Worm (Caenorhabditis elegans) whole organism, L4 larva: Measurements from ENCODE around the gene srv-24.
A peak's percentile ranks its signal among the peaks of the same experiment; 100 is the strongest.

ENCODE experiments used
- D1046.2 ChIP-seq: fragments of 200-800 bp; sonication (Bioruptor generic); IDR thresholded peaks from 2 replicates; pipeline ENCODE4 v1.3.6; 2022; ENCODE audit warnings: missing genetic modification characterization, missing compliant biosample characterization
- F26F4.8 ChIP-seq: fragments of 200-800 bp; sonication (Bioruptor generic); conservative IDR thresholded peaks from 2 replicates; pipeline ENCODE4 v1.3.6; 2022; ENCODE audit warnings: missing genetic modification characterization, missing compliant biosample characterization
- F37D6.2 ChIP-seq: sonication (generic microtip); optimal IDR thresholded peaks from 2 replicates; lab custom pipeline; 2016; ENCODE audit warnings: mild to moderate bottlenecking, missing genetic modification characterization, missing compliant biosample characterization
- T20F7.1 ChIP-seq: fragments of 200-800 bp; sonication (Bioruptor generic); optimal IDR thresholded peaks from 2 replicates; lab custom pipeline; 2018; ENCODE audit warnings: mild to moderate bottlenecking, missing genetic modification characterization, missing compliant biosample characterization
- Y75B8A.6 ChIP-seq: fragments of 200-800 bp; sonication (Bioruptor generic); IDR thresholded peaks from 2 replicates; pipeline ENCODE4 v1.3.6; 2022; ENCODE audit warnings: missing genetic modification reagents, missing genetic modification characterization, missing compliant biosample characterization
- ZK546.5 ChIP-seq, 2 experiments: sonication (generic microtip); optimal IDR thresholded peaks; 2 replicates each; lab custom pipeline; 2017; ENCODE audit warnings: missing biosample characterization in 2 of 2, missing genetic modification characterization in 2 of 2
- ceh-20 ChIP-seq: fragments of 200-800 bp; sonication (Bioruptor generic); IDR thresholded peaks from 2 replicates; pipeline ENCODE4 v1.3.6; 2022; ENCODE audit warnings: missing genetic modification reagents, missing genetic modification characterization, missing compliant biosample characterization
- ctbp-1 ChIP-seq: fragments of 200-800 bp; sonication (Bioruptor generic); IDR thresholded peaks from 2 replicates; pipeline ENCODE4 v1.3.6; 2022; ENCODE audit warnings: missing genetic modification reagents, missing genetic modification characterization, missing compliant biosample characterization
- daf-16 ChIP-seq, 3 experiments: sonication (generic microtip); optimal IDR thresholded peaks; 2 replicates each; lab custom pipeline; 2016 to 2017; ENCODE audit warnings: missing genetic modification characterization in 3 of 3, missing genetic modification reagents in 3 of 3, mild to moderate bottlenecking in 2 of 3, missing compliant biosample characterization in 2 of 3, missing biosample characterization in 1 of 3, moderate library complexity in 1 of 3
- dmd-6 ChIP-seq: fragments of 200-800 bp; sonication (Bioruptor generic); IDR thresholded peaks from 2 replicates; pipeline ENCODE4 v1.3.6; 2022; ENCODE audit warnings: missing genetic modification reagents, missing genetic modification characterization, missing compliant biosample characterization
- dpl-1 ChIP-seq: fragments of 150-350 bp; optimal IDR thresholded peaks from 2 replicates; lab custom pipeline; 2014; ENCODE audit warnings: missing biosample characterization, missing genetic modification reagents, missing genetic modification characterization
- egl-43 ChIP-seq: fragments of 200-800 bp; sonication (Bioruptor generic); IDR thresholded peaks from 2 replicates; pipeline ENCODE4 v1.3.6; 2022; ENCODE audit warnings: missing genetic modification reagents, missing genetic modification characterization, missing compliant biosample characterization
- hif-1 ChIP-seq, 2 experiments: sonication (generic microtip); optimal IDR thresholded peaks; 2 replicates each; lab custom pipeline; 2016 to 2017; ENCODE audit warnings: missing compliant biosample characterization in 2 of 2, missing genetic modification characterization in 2 of 2, missing genetic modification reagents in 2 of 2, missing genotype in 2 of 2, mild to moderate bottlenecking in 1 of 2
- hlh-11 ChIP-seq: fragments of 200-800 bp; sonication (Bioruptor generic); optimal IDR thresholded peaks from 2 replicates; lab custom pipeline; 2018; ENCODE audit warnings: mild to moderate bottlenecking, missing genetic modification characterization, missing compliant biosample characterization
- lin-29 ChIP-seq: fragments of 200-800 bp; sonication (Bioruptor generic); IDR thresholded peaks from 2 replicates; pipeline ENCODE4 v1.3.6; 2022; ENCODE audit warnings: missing genetic modification reagents, missing genetic modification characterization, missing compliant biosample characterization
- lin-38 ChIP-seq: fragments of 200-800 bp; sonication (Bioruptor generic); IDR thresholded peaks from 2 replicates; pipeline ENCODE4 v1.3.6; 2022; ENCODE audit warnings: missing genetic modification reagents, missing genetic modification characterization, missing compliant biosample characterization
- lin-39 ChIP-seq: fragments of 150-350 bp; optimal IDR thresholded peaks from 2 replicates; lab custom pipeline; 2014; ENCODE audit warnings: missing biosample characterization, missing genetic modification reagents, missing genetic modification characterization
- lsy-2 ChIP-seq, 2 experiments: fragments of 150-350 bp in 1 of 2; sonication (generic microtip) in 1 of 2; optimal IDR thresholded peaks; 2 replicates each; lab custom pipeline; 2014 to 2017; ENCODE audit warnings: missing biosample characterization in 2 of 2, missing genetic modification characterization in 2 of 2
- madf-5 ChIP-seq, 2 experiments: fragments of 200-800 bp; sonication (Bioruptor generic); IDR thresholded peaks; 2 replicates each; pipeline ENCODE4 v1.3.6; 2022; ENCODE audit warnings: missing compliant biosample characterization in 2 of 2, missing genetic modification characterization in 2 of 2
- nhr-28 ChIP-seq: fragments of 150-350 bp; optimal IDR thresholded peaks from 2 replicates; lab custom pipeline; 2014; ENCODE audit warnings: missing biosample characterization, missing genetic modification characterization
- nhr-41 ChIP-seq: fragments of 200-800 bp; sonication (Bioruptor generic); IDR thresholded peaks from 2 replicates; pipeline ENCODE4 v1.3.6; 2022; ENCODE audit warnings: missing genetic modification reagents, missing genetic modification characterization, missing compliant biosample characterization
- nhr-42 ChIP-seq: fragments of 200-800 bp; sonication (Bioruptor generic); IDR thresholded peaks from 2 replicates; pipeline ENCODE4 v1.3.6; 2022; ENCODE audit warnings: missing genetic modification characterization, missing compliant biosample characterization
- nhr-48 ChIP-seq: sonication (generic microtip); optimal IDR thresholded peaks from 2 replicates; lab custom pipeline; 2016; ENCODE audit warnings: mild to moderate bottlenecking, missing genetic modification characterization, missing compliant biosample characterization
- php-3 ChIP-seq: fragments of 200-800 bp; sonication (Bioruptor generic); IDR thresholded peaks from 2 replicates; pipeline ENCODE4 v1.3.6; 2022; ENCODE audit warnings: missing genetic modification reagents, missing genetic modification characterization, missing compliant biosample characterization
- pqm-1 ChIP-seq: sonication (generic microtip); optimal IDR thresholded peaks from 2 replicates; lab custom pipeline; 2017; ENCODE audit warnings: missing biosample characterization, missing genetic modification characterization
- spr-1 ChIP-seq: sonication (generic microtip); optimal IDR thresholded peaks from 2 replicates; lab custom pipeline; 2016; ENCODE audit warnings: mild to moderate bottlenecking, missing genetic modification characterization, missing compliant biosample characterization
- tag-97 ChIP-seq: fragments of 200-800 bp; sonication (Bioruptor generic); IDR thresholded peaks from 2 replicates; pipeline ENCODE4 v1.3.6; 2022; ENCODE audit warnings: missing genetic modification characterization, missing compliant biosample characterization
- unc-39 ChIP-seq: sonication (generic microtip); optimal IDR thresholded peaks from 2 replicates; lab custom pipeline; 2017; ENCODE audit warnings: missing biosample characterization, missing genetic modification characterization
- unc-62 ChIP-seq, 3 experiments: fragments of 150-350 bp in 1 of 3; sonication (generic microtip); optimal IDR thresholded peaks in 2 of 3; peaks in 1 of 3; 1 replicate in 1 of 3; 2 replicates in 2 of 3; lab custom pipeline; 2014 to 2017; ENCODE audit warnings: missing biosample characterization in 3 of 3, missing genetic modification characterization in 3 of 3, missing genetic modification reagents in 3 of 3, missing genotype in 1 of 3
- zag-1 ChIP-seq: fragments of 150-350 bp; optimal IDR thresholded peaks from 2 replicates; lab custom pipeline; 2014; ENCODE audit warnings: missing biosample characterization, missing genetic modification characterization
- ztf-11 ChIP-seq: fragments of 150-350 bp; optimal IDR thresholded peaks from 2 replicates; lab custom pipeline; 2014; ENCODE audit warnings: missing biosample characterization, missing genetic modification characterization
- ztf-7 ChIP-seq: fragments of 150-350 bp; optimal IDR thresholded peaks from 2 replicates; lab custom pipeline; 2014; ENCODE audit warnings: missing biosample characterization, missing genetic modification characterization

srv-24 gene

ce11 chrIV:6282143-6282542 lies 8.5 kb downstream of the srv-24 start, which contains the start of gene srv-32:
Gene srv-32, minus strand, starts transcription at chrIV:6282243.
- TF ChIP-seq ctbp-1 (GFP tag; lab: Robert Waterston, UW): no peak
- TF ChIP-seq hlh-11 (tag; lab: Kevin White, UChicago): no peak
- no peak for TF ChIP-seq lin-39
- no peak for TF ChIP-seq ztf-7 (tag; lab: Kevin White, UChicago)

ce11 chrIV:6279392-6279791 lies 11.2 kb downstream of the srv-24 start, which contains the start of gene sams-5:
Gene sams-5, minus strand, starts transcription at chrIV:6279522.
- TF ChIP-seq D1046.2 (GFP tag; lab: Robert Waterston, UW): no peak
- TF ChIP-seq nhr-42 (GFP tag; lab: Robert Waterston, UW): no peak
- no peak for TF ChIP-seq nhr-48 (tag; lab: Kevin White, UChicago)
- TF ChIP-seq hif-1 (tag; optimal IDR thresholded peaks at IDR 0.05; lab: Kevin White, UChicago): no peak
- TF ChIP-seq F37D6.2 (tag; lab: Kevin White, UChicago): no peak
- no peak for TF ChIP-seq lin-29
- TF ChIP-seq madf-5 (GFP tag; IDR thresholded peaks at IDR 0.05; lab: Robert Waterston, UW): no peak
- no peak for TF ChIP-seq egl-43 (GFP tag; lab: Robert Waterston, UW)
- no peak for TF ChIP-seq ztf-7 (tag; lab: Kevin White, UChicago)
- TF ChIP-seq ZK546.5 (tag; optimal IDR thresholded peaks at IDR 0.05; lab: Kevin White, UChicago): no peak

- TF ChIP-seq unc-62 (GFP tag; optimal IDR thresholded peaks at IDR 0.05 in 1 of 2; lab: Kevin White, UChicago) (peak in 1 of 2 experiments; percentile 74), unc-62 (tag; optimal IDR thresholded peaks at IDR 0.05; lab: Kevin White, UChicago) (no peak), php-3 (GFP tag; lab: Robert Waterston, UW) (peak; percentile 84), nhr-41 (GFP tag; lab: Robert Waterston, UW) (peak; percentile 65; the same call in 1 of the 2 replicates), Y75B8A.6 (GFP tag; lab: Robert Waterston, UW) (no peak), pqm-1 (tag; lab: Kevin White, UChicago) (peak; percentile 92), nhr-28 (peak; percentile 60), tag-97 (GFP tag; lab: Robert Waterston, UW) (no peak), ctbp-1 (GFP tag; lab: Robert Waterston, UW) (no peak), dmd-6 (GFP tag; lab: Robert Waterston, UW) (peak; percentile 88), nhr-48 (tag; lab: Kevin White, UChicago) (no peak)
Observed at ce11 chrIV:6275671-6276209, 14.9 kb downstream of the srv-24 start, which contains the start of the genes aat-4 and T13A10.1. Gene aat-4, minus strand, starts transcription at chrIV:6275721. Gene T13A10.1, plus strand, starts transcription at chrIV:6276081.

- no peak for TF ChIP-seq unc-39 (tag; lab: Kevin White, UChicago)
- TF ChIP-seq ztf-11: no peak
- TF ChIP-seq ceh-20 (GFP tag; lab: Robert Waterston, UW): no peak
- no peak for TF ChIP-seq spr-1 (tag; lab: Kevin White, UChicago)
- TF ChIP-seq nhr-48 (tag; lab: Kevin White, UChicago): no peak
- TF ChIP-seq daf-16 (GFP tag; optimal IDR thresholded peaks at IDR 0.05; lab: Kevin White, UChicago): no peak
- no peak for TF ChIP-seq daf-16 (tag; optimal IDR thresholded peaks at IDR 0.05; lab: Kevin White, UChicago)
- TF ChIP-seq zag-1: no peak
- TF ChIP-seq F26F4.8 (GFP tag; lab: Robert Waterston, UW): no peak
- no peak for TF ChIP-seq T20F7.1 (GFP tag; lab: Kevin White, UChicago)
- TF ChIP-seq dpl-1 (GFP tag; lab: Kevin White, UChicago): no peak
- TF ChIP-seq, all 104 proteins: peak for 0
Observed at ce11 chrIV:6271923-6272322, 18.7 kb downstream of the srv-24 start, which contains the start of gene srv-31. Gene srv-31, minus strand, starts transcription at chrIV:6272023.

- TF ChIP-seq lin-38 (no peak), lsy-2 (tag; optimal IDR thresholded peaks at IDR 0.05; lab: Kevin White, UChicago) (no peak), unc-62 (GFP tag; optimal IDR thresholded peaks at IDR 0.05 in 1 of 2; lab: Kevin White, UChicago) (peak in 1 of 2 experiments; percentile 42), unc-62 (tag; optimal IDR thresholded peaks at IDR 0.05; lab: Kevin White, UChicago) (no peak)
- TF ChIP-seq, all 104 proteins: peak for 1
Observed at ce11 chrIV:6269346-6269745, 21.3 kb downstream of the srv-24 start, which contains the start of gene srv-30. Gene srv-30, minus strand, starts transcription at chrIV:6269446.
